Worm (Caenorhabditis elegans): ENCODE results near the gene eif-3.G.

Gene eif-3.G

ce11 chrII:8417059-8417668 lies 25.4 kb upstream of the eif-3.G start, which contains the start of gene fdgt-2 (continued):
- TF ChIP-seq F39B2.1 (GFP tag; IDR thresholded peaks at IDR 0.05) = no peak
- TF ChIP-seq fkh-3 (tag; optimal IDR thresholded peaks at IDR 0.05) = no peak
- no peak for TF ChIP-seq chd-7 (tag; optimal IDR thresholded peaks at IDR 0.05)

ce11 chrII:8419015-8419414 lies 23.6 kb upstream of the eif-3.G start:
- TF ChIP-seq B0261.1 (tag; optimal IDR thresholded peaks at IDR 0.05) = no peak
- TF ChIP-seq tbx-9 (tag; optimal IDR thresholded peaks at IDR 0.05; ENCODE audit: borderline replicate concordance) = no peak
- TF ChIP-seq nhr-90 (tag; optimal IDR thresholded peaks at IDR 0.05) = no peak
- TF ChIP-seq chd-7 (tag; optimal IDR thresholded peaks at IDR 0.05) = no peak
- no peak for TF ChIP-seq madf-10 (tag; optimal IDR thresholded peaks at IDR 0.05)
- no peak for TF ChIP-seq fkh-3 (tag; optimal IDR thresholded peaks at IDR 0.05)
- TF ChIP-seq lsl-1 (GFP tag; optimal IDR thresholded peaks at IDR 0.05) = no peak
- TF ChIP-seq die-1 (tag; optimal IDR thresholded peaks at IDR 0.05) = no peak
- TF ChIP-seq nfya-2 (GFP tag; IDR thresholded peaks at IDR 0.05) = no peak
- TF ChIP-seq lag-1 (GFP tag; IDR thresholded peaks at IDR 0.05) = no peak
- no peak for TF ChIP-seq rcor-1 (GFP tag; IDR thresholded peaks at IDR 0.05)
- no peak for TF ChIP-seq tbp1 (GFP tag; optimal IDR thresholded peaks at IDR 0.05)
- no peak for TF ChIP-seq cebp-1 (GFP tag; IDR thresholded peaks at IDR 0.05)
- no peak for TF ChIP-seq cebp-1 (tag; optimal IDR thresholded peaks at IDR 0.05)
- no peak for TF ChIP-seq let-526 (GFP tag; IDR thresholded peaks at IDR 0.05)
- no peak for TF ChIP-seq ama-1 (optimal IDR thresholded peaks at IDR 0.05)
- no peak for TF ChIP-seq ama-1 (GFP tag; optimal IDR thresholded peaks at IDR 0.05)
- no peak for TF ChIP-seq aptf-3 (GFP tag; IDR thresholded peaks at IDR 0.05)

- TF ChIP-seq hrde-1 (tag; optimal IDR thresholded peaks at IDR 0.05; ENCODE audit: borderline replicate concordance) = peak; percentile 12
Observed at ce11 chrII:8419798-8420197, 22.8 kb upstream of the eif-3.G start, which contains the start of gene F14E5.8. TSS of gene F14E5.8 (plus strand) at chrII:8420098.

- TF ChIP-seq F49E8.2 (tag; optimal IDR thresholded peaks at IDR 0.05; ENCODE audit: insufficient read depth) (peak; percentile 19), Y79H2A.3 (GFP tag; conservative IDR thresholded peaks at IDR 0.05) (no peak)
Observed at ce11 chrII:8420775-8421388, 21.7 kb upstream of the eif-3.G start.

- TF ChIP-seq atf-7 (tag; optimal IDR thresholded peaks at IDR 0.05) (no peak), tbp1 (GFP tag; optimal IDR thresholded peaks at IDR 0.05) (no peak), lsl-1 (GFP tag; optimal IDR thresholded peaks at IDR 0.05) (no peak), F37B4.10 (GFP tag; IDR thresholded peaks at IDR 0.05) (no peak), repo-1 (tag; optimal IDR thresholded peaks at IDR 0.05) (no peak), snpc-3.4 (tag; optimal IDR thresholded peaks at IDR 0.05) (no peak), lag-1 (GFP tag; IDR thresholded peaks at IDR 0.05) (no peak), B0261.1 (tag; optimal IDR thresholded peaks at IDR 0.05) (no peak), hsf-1 (GFP tag; IDR thresholded peaks at IDR 0.05) (no peak), ztf-25 (GFP tag; IDR thresholded peaks at IDR 0.05) (no peak), ztf-26 (tag; optimal IDR thresholded peaks at IDR 0.05) (no peak), F57C9.4 (tag; optimal IDR thresholded peaks at IDR 0.05) (no peak), K12H6.12 (tag; optimal IDR thresholded peaks at IDR 0.05) (no peak), lsy-27 (tag; optimal IDR thresholded peaks at IDR 0.05; ENCODE audit: borderline replicate concordance, insufficient read depth) (no peak), athp-1 (tag; optimal IDR thresholded peaks at IDR 0.05) (no peak), B0336.3 (GFP tag; IDR thresholded peaks at IDR 0.05) (no peak), nhr-179 (tag; optimal IDR thresholded peaks at IDR 0.05) (no peak)
Observed at ce11 chrII:8428758-8428946, 13.9 kb upstream of the eif-3.G start, which contains the start of gene F14E5.2. TSS of gene F14E5.2 (minus strand) at chrII:8428858.

Measured in whole organism, young adult.